Fruit fly (Drosophila melanogaster): Measurements from ENCODE around the gene PolI.

Gene PolI

DNA sequence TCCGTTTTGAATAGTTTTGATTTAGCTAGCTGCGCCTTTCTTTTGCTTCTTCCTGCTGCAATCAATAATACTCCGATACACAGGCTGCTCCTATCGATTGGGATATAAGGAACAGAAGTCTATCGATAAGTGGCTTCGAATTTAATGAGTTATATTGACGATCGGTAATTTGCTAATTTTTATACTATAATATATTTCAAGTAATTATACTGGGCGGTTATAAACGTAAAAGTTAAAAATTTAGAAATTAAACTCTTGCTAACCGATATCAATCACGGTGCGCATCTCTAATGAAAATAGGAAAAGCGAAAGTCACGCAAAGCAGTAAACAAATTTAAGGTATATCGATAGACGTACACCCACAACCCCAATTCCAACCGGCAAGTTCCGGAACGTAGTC is 10.4 kb downstream of the PolI start, which contains the start of the genes CG9636, CG18749 and CG33722 (continued):
- TF ChIP-seq fd96Cb (tag; optimal IDR thresholded peaks at IDR 0.05) = peak; percentile 37
- TF ChIP-seq CG31388 (GFP tag; optimal IDR thresholded peaks at IDR 0.05) = no peak
- TF ChIP-seq CG2116 (GFP tag; optimal IDR thresholded peaks at IDR 0.05) = peak; percentile 93
- TF ChIP-seq onecut (GFP tag; IDR thresholded peaks at IDR 0.05) = peak; percentile 96
- peak; percentile 95 for TF ChIP-seq vnd (GFP tag; IDR thresholded peaks at IDR 0.05; ENCODE audit: partially characterized antibody)
- peak; percentile 89 for TF ChIP-seq bbx (GFP tag; IDR thresholded peaks at IDR 0.05; ENCODE audit: partially characterized antibody)
- TF ChIP-seq CG11398 (GFP tag; optimal IDR thresholded peaks at IDR 0.05) = no peak
- peak; percentile 76 for TF ChIP-seq CG9817 (tag; optimal IDR thresholded peaks at IDR 0.05)
- TF ChIP-seq CG3407 (GFP tag; optimal IDR thresholded peaks at IDR 0.05) = peak; percentile 60
- TF ChIP-seq sug (tag; optimal IDR thresholded peaks at IDR 0.05) = peak; percentile 72
- TF ChIP-seq Hmr (GFP tag; optimal IDR thresholded peaks at IDR 0.05) = peak; percentile 70
- 0 out of 2 replicates have a peak, but pooled peaks have one; percentile 12 for TF ChIP-seq CG4360 (GFP tag; IDR thresholded peaks at IDR 0.05)
- peak; percentile 37 for TF ChIP-seq Deaf1 (tag; optimal IDR thresholded peaks at IDR 0.05)
- TF ChIP-seq CG6683 (GFP tag; optimal IDR thresholded peaks at IDR 0.05) = peak; percentile 44
- 0 out of 2 replicates have a peak, but pooled peaks have one; percentile 46 for TF ChIP-seq stc (GFP tag; IDR thresholded peaks at IDR 0.05)
- TF ChIP-seq CG10274 (GFP tag; optimal IDR thresholded peaks at IDR 0.05) = no peak
- TF ChIP-seq MTF-1 (GFP tag; optimal IDR thresholded peaks at IDR 0.05; ENCODE audit: borderline replicate concordance) = no peak
- no peak for TF ChIP-seq en (GFP tag; optimal IDR thresholded peaks at IDR 0.05)
- TF ChIP-seq crc (GFP tag; optimal IDR thresholded peaks at IDR 0.05) = no peak
- peak; percentile 81 for TF ChIP-seq nmo (GFP tag; optimal IDR thresholded peaks at IDR 0.05)
- peak; percentile 82 for TF ChIP-seq CG7963 (GFP tag; IDR thresholded peaks at IDR 0.05; ENCODE audit: partially characterized antibody)
- TF ChIP-seq CG14667 (GFP tag; IDR thresholded peaks at IDR 0.05) = peak; percentile 20; the same call in 1 of the 2 replicates
- TF ChIP-seq CG18764 (GFP tag; optimal IDR thresholded peaks at IDR 0.05) = peak; percentile 65
- TF ChIP-seq CG4282 (GFP tag; optimal IDR thresholded peaks at IDR 0.05) = no peak
- peak; percentile 70 for TF ChIP-seq CG13424 (tag; optimal IDR thresholded peaks at IDR 0.05)
- TF ChIP-seq CG1233 (GFP tag; optimal IDR thresholded peaks at IDR 0.05) = peak; percentile 44
- TF ChIP-seq fd3F (GFP tag; optimal IDR thresholded peaks at IDR 0.05) = peak; percentile 30
- TF ChIP-seq CG12219 (GFP tag; optimal IDR thresholded peaks at IDR 0.05) = no peak
- no peak for TF ChIP-seq CG10565 (GFP tag; optimal IDR thresholded peaks at IDR 0.05)
- TF ChIP-seq lbe (GFP tag; optimal IDR thresholded peaks at IDR 0.05) = peak; percentile 87
- no peak for TF ChIP-seq emc (GFP tag; optimal IDR thresholded peaks at IDR 0.05)
- no peak for TF ChIP-seq D (optimal IDR thresholded peaks at IDR 0.05)
- TF ChIP-seq D (GFP tag; optimal IDR thresholded peaks at IDR 0.05) = peak; percentile 10
- peak; percentile 57 for TF ChIP-seq CG10543 (GFP tag; optimal IDR thresholded peaks at IDR 0.05)
- peak; percentile 70 for TF ChIP-seq CG10654 (GFP tag; optimal IDR thresholded peaks at IDR 0.05)
- TF ChIP-seq peb (GFP tag; IDR thresholded peaks at IDR 0.05) = peak; percentile 42; the same call in 1 of the 2 replicates
- peak; percentile 77 for TF ChIP-seq CG8290 (GFP tag; optimal IDR thresholded peaks at IDR 0.05)
- TF ChIP-seq CG8290 (tag; optimal IDR thresholded peaks at IDR 0.05) = peak in 1 of 2 experiments; percentile 60
- no peak for TF ChIP-seq CG16863 (GFP tag; optimal IDR thresholded peaks at IDR 0.05)
- TF ChIP-seq ac (GFP tag; optimal IDR thresholded peaks at IDR 0.05) = no peak
- peak; percentile 7 for TF ChIP-seq CG4328 (GFP tag; optimal IDR thresholded peaks at IDR 0.05)
- peak; percentile 52 for TF ChIP-seq CG6254 (GFP tag; optimal IDR thresholded peaks at IDR 0.05)
- TF ChIP-seq Asciz (GFP tag; optimal IDR thresholded peaks at IDR 0.05) = peak; percentile 38
- peak; percentile 84 for TF ChIP-seq CG17385 (GFP tag; optimal IDR thresholded peaks at IDR 0.05)
- TF ChIP-seq pzg (GFP tag; optimal IDR thresholded peaks at IDR 0.05) = peak; percentile 61
- no peak for TF ChIP-seq yki (optimal IDR thresholded peaks at IDR 0.05)
- TF ChIP-seq HLH3B (GFP tag; IDR thresholded peaks at IDR 0.05) = peak; percentile 60; the same call in 1 of the 2 replicates
- no peak for TF ChIP-seq p53 (GFP tag; optimal IDR thresholded peaks at IDR 0.05)
- TF ChIP-seq CG17802 (tag; optimal IDR thresholded peaks at IDR 0.05) = peak; percentile 38
- TF ChIP-seq jumu (GFP tag; optimal IDR thresholded peaks at IDR 0.05) = no peak
- TF ChIP-seq CG18262 (tag; optimal IDR thresholded peaks at IDR 0.05) = peak; percentile 76
